Fruit fly (Drosophila melanogaster): ENCODE results near the gene SkpD.

SkpD gene

dm6 chrX:19851095-19851988 lies 38.8 kb downstream of the SkpD start:
- TF ChIP-seq h (optimal IDR thresholded peaks at IDR 0.05) = no peak
- no peak for TF ChIP-seq Myc (optimal IDR thresholded peaks at IDR 0.05)
- no peak for TF ChIP-seq psq (optimal IDR thresholded peaks at IDR 0.05)
- no peak for TF ChIP-seq ttk (optimal IDR thresholded peaks at IDR 0.05)
- TF ChIP-seq Sin3A (optimal IDR thresholded peaks at IDR 0.05) = no peak
- no peak for TF ChIP-seq insv (optimal IDR thresholded peaks at IDR 0.05)

- no peak for TF ChIP-seq Sin3A (optimal IDR thresholded peaks at IDR 0.05)
- TF ChIP-seq ttk (optimal IDR thresholded peaks at IDR 0.05) = no peak
- TF ChIP-seq insv (optimal IDR thresholded peaks at IDR 0.05) = no peak
- no peak for TF ChIP-seq h (optimal IDR thresholded peaks at IDR 0.05)
- TF ChIP-seq psq (optimal IDR thresholded peaks at IDR 0.05) = no peak
- no peak for TF ChIP-seq Myc (optimal IDR thresholded peaks at IDR 0.05)
These were observed 39.4 kb downstream of the SkpD start, which contains the start of the genes pico and Nup205 for dm6 chrX:19851989-19852307. Gene pico, minus strand, starts transcription at chrX:19852059. Gene Nup205, plus strand, starts transcription at chrX:19852214.

dm6 chrX:19859331-19859730 lies 46.8 kb downstream of the SkpD start:
- TF ChIP-seq ttk (optimal IDR thresholded peaks at IDR 0.05) = no peak
- TF ChIP-seq Myc (optimal IDR thresholded peaks at IDR 0.05) = no peak
- no peak for TF ChIP-seq psq (optimal IDR thresholded peaks at IDR 0.05)
- no peak for TF ChIP-seq Sin3A (optimal IDR thresholded peaks at IDR 0.05)
- no peak for TF ChIP-seq h (optimal IDR thresholded peaks at IDR 0.05)
- no peak for TF ChIP-seq insv (optimal IDR thresholded peaks at IDR 0.05)
